Worm (Caenorhabditis elegans) whole organism, mixed stage, embryonic: ENCODE measurements around the gene T25B9.11.

Source experiments
- M03D4.4 ChIP-seq: sonication (generic microtip); optimal IDR thresholded peaks from 2 replicates; lab custom pipeline; 2017; ENCODE audit warnings: mild to moderate bottlenecking, missing genetic modification characterization, missing compliant biosample characterization
- bed-3 ChIP-seq: fragments of 200-800 bp; sonication (Bioruptor generic); optimal IDR thresholded peaks from 3 replicates; lab custom pipeline; 2018; ENCODE audit warnings: mild to moderate bottlenecking, missing genetic modification characterization, moderate library complexity, missing compliant biosample characterization
- blmp-1 ChIP-seq: fragments of 150-350 bp; optimal IDR thresholded peaks from 2 replicates; lab custom pipeline; 2014; ENCODE audit warnings: missing biosample characterization, missing genetic modification characterization
- ceh-39 ChIP-seq: fragments of 150-350 bp; optimal IDR thresholded peaks from 2 replicates; lab custom pipeline; 2014; ENCODE audit warnings: missing biosample characterization, missing genetic modification characterization
- ceh-43 ChIP-seq: fragments of 200-800 bp; sonication (Bioruptor generic); optimal IDR thresholded peaks from 2 replicates; lab custom pipeline; 2018; ENCODE audit warnings: mild to moderate bottlenecking, missing genetic modification characterization, moderate library complexity, missing compliant biosample characterization
- ceh-83 ChIP-seq: fragments of 200-800 bp; sonication (Bioruptor generic); optimal IDR thresholded peaks from 2 replicates; lab custom pipeline; 2018; ENCODE audit warnings: mild to moderate bottlenecking, missing genetic modification characterization, missing compliant biosample characterization
- ces-1 ChIP-seq: fragments of 150-350 bp; optimal IDR thresholded peaks from 2 replicates; lab custom pipeline; 2014; ENCODE audit warnings: missing biosample characterization, missing genetic modification reagents, missing genetic modification characterization
- cnd-1 ChIP-seq: fragments of 200-800 bp; sonication (Bioruptor generic); optimal IDR thresholded peaks from 2 replicates; lab custom pipeline; 2018; ENCODE audit warnings: mild to moderate bottlenecking, missing genetic modification characterization, missing compliant biosample characterization
- elt-1 ChIP-seq: sonication (generic microtip); optimal IDR thresholded peaks from 2 replicates; lab custom pipeline; 2017; ENCODE audit warnings: missing genetic modification characterization, mild to moderate bottlenecking, missing compliant biosample characterization, antibody characterized with exemption, moderate library complexity, borderline replicate concordance; ENCODE audit not compliant: insufficient read depth
- elt-3 ChIP-seq: fragments of 150-350 bp; optimal IDR thresholded peaks from 2 replicates; lab custom pipeline; 2014; ENCODE audit warnings: missing biosample characterization, missing genetic modification characterization
- flh-1 ChIP-seq: fragments of 200-800 bp; sonication (Bioruptor generic); optimal IDR thresholded peaks from 2 replicates; lab custom pipeline; 2018; ENCODE audit warnings: mild to moderate bottlenecking, missing genetic modification characterization, moderate library complexity, missing compliant biosample characterization
- ham-2 ChIP-seq: fragments of 200-800 bp; sonication (Bioruptor generic); optimal IDR thresholded peaks from 2 replicates; lab custom pipeline; 2018; ENCODE audit warnings: mild to moderate bottlenecking, missing genetic modification characterization, missing compliant biosample characterization
- hlh-1 ChIP-seq: fragments of 150-350 bp; optimal IDR thresholded peaks from 2 replicates; lab custom pipeline; 2014; ENCODE audit warnings: missing biosample characterization, missing genetic modification reagents, missing genetic modification characterization
- lin-13 ChIP-seq: fragments of 150-350 bp; optimal IDR thresholded peaks from 2 replicates; lab custom pipeline; 2014; ENCODE audit warnings: missing biosample characterization, missing genetic modification characterization
- lsy-2 ChIP-seq: fragments of 150-350 bp; optimal IDR thresholded peaks from 2 replicates; lab custom pipeline; 2014; ENCODE audit warnings: missing biosample characterization, missing genetic modification characterization
- mab-5 ChIP-seq: fragments of 150-350 bp; optimal IDR thresholded peaks from 2 replicates; lab custom pipeline; 2014; ENCODE audit warnings: missing biosample characterization, missing genetic modification characterization
- mep-1 ChIP-seq: fragments of 150-350 bp; optimal IDR thresholded peaks from 2 replicates; lab custom pipeline; 2017; ENCODE audit warnings: missing biosample characterization, missing genetic modification reagents, missing genetic modification characterization, inconsistent platforms
- mls-2 ChIP-seq: sonication (generic microtip); optimal IDR thresholded peaks from 2 replicates; lab custom pipeline; 2016; ENCODE audit warnings: mild to moderate bottlenecking, missing genetic modification characterization, moderate library complexity, missing compliant biosample characterization
- nhr-12 ChIP-seq: fragments of 150-350 bp; optimal IDR thresholded peaks from 2 replicates; lab custom pipeline; 2014; ENCODE audit warnings: missing biosample characterization, missing genetic modification characterization
- nhr-2 ChIP-seq: fragments of 150-350 bp; optimal IDR thresholded peaks from 2 replicates; lab custom pipeline; 2014; ENCODE audit warnings: missing biosample characterization, missing genetic modification characterization
- nhr-237 ChIP-seq: fragments of 150-350 bp; optimal IDR thresholded peaks from 2 replicates; lab custom pipeline; 2014; ENCODE audit warnings: missing biosample characterization, missing genetic modification characterization
- nhr-28 ChIP-seq: fragments of 150-350 bp; optimal IDR thresholded peaks from 2 replicates; lab custom pipeline; 2014; ENCODE audit warnings: missing biosample characterization, missing genetic modification characterization
- nhr-76 ChIP-seq: sonication (generic microtip); optimal IDR thresholded peaks from 2 replicates; lab custom pipeline; 2017; ENCODE audit warnings: missing biosample characterization, missing genetic modification characterization
- pha-4 ChIP-seq: fragments of 150-350 bp; optimal IDR thresholded peaks from 2 replicates; lab custom pipeline; 2018; ENCODE audit warnings: missing biosample characterization, missing genetic modification reagents, missing genetic modification characterization
- sem-2 ChIP-seq: fragments of 200-800 bp; sonication (Bioruptor generic); optimal IDR thresholded peaks from 2 replicates; lab custom pipeline; 2018; ENCODE audit warnings: mild to moderate bottlenecking, missing genetic modification characterization, missing compliant biosample characterization
- snpc-4 ChIP-seq: fragments of 150-350 bp; optimal IDR thresholded peaks from 2 replicates; lab custom pipeline; 2014; ENCODE audit warnings: missing biosample characterization, missing genetic modification characterization
- sptf-1 ChIP-seq: sonication (generic microtip); optimal IDR thresholded peaks from 2 replicates; lab custom pipeline; 2017; ENCODE audit warnings: mild to moderate bottlenecking, missing genetic modification characterization, moderate library complexity, missing compliant biosample characterization
- tbx-8 ChIP-seq: fragments of 200-800 bp; sonication (Bioruptor generic); optimal IDR thresholded peaks from 2 replicates; lab custom pipeline; 2018; ENCODE audit warnings: mild to moderate bottlenecking, missing genetic modification characterization, moderate library complexity, missing compliant biosample characterization
- unc-39 ChIP-seq: fragments of 150-350 bp; optimal IDR thresholded peaks from 2 replicates; lab custom pipeline; 2014; ENCODE audit warnings: missing biosample characterization, missing genetic modification characterization
- unc-62 ChIP-seq: fragments of 150-350 bp; optimal IDR thresholded peaks from 2 replicates; lab custom pipeline; 2014; ENCODE audit warnings: missing biosample characterization, missing genetic modification reagents, missing genetic modification characterization
- ztf-11 ChIP-seq: fragments of 150-350 bp; optimal IDR thresholded peaks from 2 replicates; lab custom pipeline; 2014; ENCODE audit warnings: missing biosample characterization, missing genetic modification characterization

T25B9.11 gene

DNA sequence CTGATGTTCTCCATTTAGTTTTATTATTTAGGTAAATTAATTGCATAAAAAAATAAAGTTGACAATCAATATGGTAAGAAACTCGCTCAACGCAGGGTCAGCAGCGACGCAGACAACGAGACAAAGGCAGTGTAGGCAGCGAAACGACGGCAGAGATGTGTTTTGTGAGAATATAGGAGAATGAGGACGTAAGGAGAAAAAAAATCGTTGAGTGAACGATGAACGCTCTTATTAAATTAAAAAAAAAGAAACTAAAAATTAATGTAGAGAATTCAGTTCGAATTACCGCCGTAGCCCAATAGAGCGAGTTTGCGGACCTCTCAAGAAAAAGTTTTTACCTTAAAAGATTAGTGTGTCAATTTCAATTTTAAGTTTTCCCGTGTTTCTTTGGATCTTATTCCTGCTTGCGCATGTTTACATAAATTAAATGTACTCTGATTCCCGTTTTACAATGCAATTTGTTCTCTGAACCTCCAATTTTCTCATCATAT lies 3.9 kb downstream of the T25B9.11 start, which contains the start of gene T25B9.8:
Gene T25B9.8 (minus strand): TSS at position 51 of the 491 bp plus-strand sequence.
- TF ChIP-seq ces-1 (GFP tag; lab: Kevin White, UChicago), result peak; percentile 44
- no peak for TF ChIP-seq ztf-11 (tag; lab: Kevin White, UChicago)
- TF ChIP-seq, all 35 proteins: peak for 1

DNA sequence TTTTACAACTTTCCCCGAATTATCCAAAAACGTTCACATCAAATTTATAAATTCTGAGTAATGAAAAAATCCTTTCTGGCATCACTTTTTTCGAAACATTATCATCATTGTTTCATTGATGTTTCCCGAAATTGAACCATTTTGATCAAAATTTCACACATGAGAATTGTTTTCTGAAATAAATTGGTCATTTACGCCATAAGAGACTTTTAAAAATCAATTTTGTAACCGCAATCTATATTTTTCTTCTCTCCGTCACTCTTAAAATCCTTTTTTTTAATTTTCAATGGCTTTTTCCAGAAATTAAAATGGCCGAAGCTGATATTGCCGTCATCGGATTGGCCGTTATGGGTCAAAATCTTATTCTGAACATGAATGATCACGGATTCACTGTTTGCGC lies 5.0 kb downstream of the T25B9.11 start, which contains the start of gene T25B9.9:
Gene T25B9.9 (plus strand): TSS at position 301 of the 400 bp plus-strand sequence.
- no peak for TF ChIP-seq nhr-237 (tag; lab: Kevin White, UChicago)
- TF ChIP-seq cnd-1 (tag; lab: Kevin White, UChicago), result no peak
- TF ChIP-seq unc-39, result no peak
- TF ChIP-seq snpc-4 (tag; lab: Kevin White, UChicago), result no peak
- TF ChIP-seq ham-2 (GFP tag; lab: Kevin White, UChicago), result no peak
- TF ChIP-seq ceh-43, result no peak
- no peak for TF ChIP-seq hlh-1
- no peak for TF ChIP-seq mls-2 (tag; lab: Kevin White, UChicago)
- TF ChIP-seq nhr-2 (tag; lab: Kevin White, UChicago), result no peak
- TF ChIP-seq bed-3 (GFP tag; lab: Kevin White, UChicago), result no peak
- no peak for TF ChIP-seq sptf-1
- no peak for TF ChIP-seq M03D4.4 (tag; lab: Kevin White, UChicago)
- no peak for TF ChIP-seq ces-1 (GFP tag; lab: Kevin White, UChicago)
- no peak for TF ChIP-seq ceh-83 (GFP tag; lab: Kevin White, UChicago)
- TF ChIP-seq elt-3, result no peak
- no peak for TF ChIP-seq ceh-39
- no peak for TF ChIP-seq pha-4
- TF ChIP-seq sem-2, result no peak
- TF ChIP-seq mep-1 (tag; lab: Kevin White, UChicago), result no peak
- TF ChIP-seq elt-1 (tag; lab: Kevin White, UChicago), result no peak

DNA sequence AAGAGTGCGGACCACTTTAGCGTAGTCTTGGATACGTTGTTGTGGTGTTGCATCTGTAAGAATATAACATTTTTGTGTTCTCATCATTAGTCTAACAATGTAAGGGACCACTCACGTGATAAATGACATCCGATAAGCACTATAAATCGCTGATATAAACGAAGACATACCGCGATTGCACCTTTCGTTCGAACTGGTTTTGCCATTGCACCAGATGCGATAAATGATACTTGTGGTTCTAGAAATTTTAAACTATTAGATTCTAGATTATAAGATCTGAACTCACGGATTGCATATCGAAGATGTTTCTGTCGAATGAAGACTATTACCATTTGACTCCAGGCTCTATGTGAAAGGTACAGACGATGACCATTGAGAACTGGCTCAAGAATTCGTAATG lies 7.0 kb downstream of the T25B9.11 start:
- TF ChIP-seq unc-39 (no peak), ceh-43 (no peak), nhr-237 (tag; lab: Kevin White, UChicago) (no peak), mep-1 (tag; lab: Kevin White, UChicago) (no peak), ztf-11 (tag; lab: Kevin White, UChicago) (no peak), lsy-2 (tag; lab: Kevin White, UChicago) (no peak)

- TF ChIP-seq nhr-76 (tag; lab: Kevin White, UChicago), result no peak
- no peak for TF ChIP-seq unc-39
- no peak for TF ChIP-seq hlh-1
- TF ChIP-seq unc-62, result no peak
- no peak for TF ChIP-seq sptf-1
- TF ChIP-seq tbx-8, result no peak
- TF ChIP-seq mls-2 (tag; lab: Kevin White, UChicago), result no peak
- no peak for TF ChIP-seq cnd-1 (tag; lab: Kevin White, UChicago)
- TF ChIP-seq elt-1 (tag; lab: Kevin White, UChicago), result no peak
- TF ChIP-seq nhr-237 (tag; lab: Kevin White, UChicago), result no peak
- no peak for TF ChIP-seq lin-13
- no peak for TF ChIP-seq nhr-12 (tag; lab: Kevin White, UChicago)
- no peak for TF ChIP-seq pha-4
- no peak for TF ChIP-seq ztf-11 (tag; lab: Kevin White, UChicago)
- TF ChIP-seq blmp-1 (tag; lab: Kevin White, UChicago), result no peak
- no peak for TF ChIP-seq mep-1 (tag; lab: Kevin White, UChicago)
These were observed 9.5 kb downstream of the T25B9.11 start, which contains the start of gene inpp-1 for ce11 chrIV:10773811-10774210. inpp-1 (minus strand) TSS chrIV:10773911.

ce11 chrIV:10777076-10777475 lies 12.8 kb downstream of the T25B9.11 start:
- TF ChIP-seq ces-1 (GFP tag; lab: Kevin White, UChicago), result no peak
- no peak for TF ChIP-seq blmp-1 (tag; lab: Kevin White, UChicago)
- no peak for TF ChIP-seq flh-1 (GFP tag; lab: Kevin White, UChicago)
- no peak for TF ChIP-seq hlh-1
- no peak for TF ChIP-seq unc-62
- no peak for TF ChIP-seq unc-39
- no peak for TF ChIP-seq mab-5 (tag; lab: Kevin White, UChicago)
- no peak for TF ChIP-seq mep-1 (tag; lab: Kevin White, UChicago)
- TF ChIP-seq ham-2 (GFP tag; lab: Kevin White, UChicago), result no peak
- no peak for TF ChIP-seq bed-3 (GFP tag; lab: Kevin White, UChicago)
- no peak for TF ChIP-seq nhr-12 (tag; lab: Kevin White, UChicago)
- TF ChIP-seq nhr-28, result no peak
- TF ChIP-seq sptf-1, result no peak
